Worm (Caenorhabditis elegans) whole organism, L3 larva: ENCODE data around the gene srd-43.

ENCODE experiments used
- R02D3.7 ChIP-seq: fragments of 150-350 bp; optimal IDR thresholded peaks from 2 replicates; lab custom pipeline; 2014; ENCODE audit warnings: missing biosample characterization, missing genetic modification characterization
- ZK546.5 ChIP-seq: sonication (generic microtip); optimal IDR thresholded peaks from 2 replicates; lab custom pipeline; 2017; ENCODE audit warnings: missing biosample characterization, missing genetic modification characterization
- ceh-16 ChIP-seq: sonication (generic microtip); optimal IDR thresholded peaks from 2 replicates; lab custom pipeline; 2017; ENCODE audit warnings: missing biosample characterization, missing genetic modification characterization
- ceh-82 ChIP-seq: fragments of 150-350 bp; optimal IDR thresholded peaks from 2 replicates; lab custom pipeline; 2014; ENCODE audit warnings: missing biosample characterization, missing genetic modification characterization
- ceh-9 ChIP-seq: sonication (generic microtip); optimal IDR thresholded peaks from 2 replicates; lab custom pipeline; 2018; ENCODE audit warnings: missing biosample characterization, missing genetic modification characterization
- daf-12 ChIP-seq: fragments of 150-350 bp; optimal IDR thresholded peaks from 2 replicates; lab custom pipeline; 2014; ENCODE audit warnings: missing biosample characterization, missing genetic modification reagents, missing genetic modification characterization
- egl-5 ChIP-seq: fragments of 150-350 bp; optimal IDR thresholded peaks from 2 replicates; lab custom pipeline; 2017; ENCODE audit warnings: missing biosample characterization, missing genetic modification reagents, missing genetic modification characterization, inconsistent platforms
- elt-1 ChIP-seq: fragments of 150-350 bp; optimal IDR thresholded peaks from 2 replicates; lab custom pipeline; 2014; ENCODE audit warnings: missing biosample characterization, missing genetic modification characterization
- elt-2 ChIP-seq: sonication (generic microtip); optimal IDR thresholded peaks from 2 replicates; lab custom pipeline; 2016; ENCODE audit warnings: missing genetic modification reagents, mild to moderate bottlenecking, missing genetic modification characterization, missing compliant biosample characterization
- elt-3 ChIP-seq, 3 experiments: fragments of 150-350 bp in 1 of 3; sonication (generic microtip) in 2 of 3; optimal IDR thresholded peaks; 2 replicates in 2 of 3; 4 replicates in 1 of 3; lab custom pipeline; 2014 to 2017; ENCODE audit warnings: missing biosample characterization in 3 of 3, missing genetic modification characterization in 3 of 3
- fkh-10 ChIP-seq: sonication (generic microtip); optimal IDR thresholded peaks from 2 replicates; lab custom pipeline; 2017; ENCODE audit warnings: missing biosample characterization, missing genetic modification reagents, missing genetic modification characterization
- fos-1 ChIP-seq: fragments of 150-350 bp; optimal IDR thresholded peaks from 2 replicates; lab custom pipeline; 2014; ENCODE audit warnings: missing biosample characterization, missing genetic modification characterization
- jun-1 ChIP-seq: fragments of 150-350 bp; optimal IDR thresholded peaks from 2 replicates; lab custom pipeline; 2014; ENCODE audit warnings: missing biosample characterization, missing genetic modification reagents, missing genetic modification characterization
- lin-15B ChIP-seq: fragments of 150-350 bp; optimal IDR thresholded peaks from 2 replicates; lab custom pipeline; 2014; ENCODE audit warnings: missing biosample characterization, missing genetic modification characterization
- lin-39 ChIP-seq: fragments of 150-350 bp; optimal IDR thresholded peaks from 2 replicates; lab custom pipeline; 2018; ENCODE audit warnings: missing biosample characterization, missing genetic modification reagents, missing genetic modification characterization
- lsy-12 ChIP-seq: sonication (generic microtip); optimal IDR thresholded peaks from 2 replicates; lab custom pipeline; 2016; ENCODE audit warnings: mild to moderate bottlenecking, missing genetic modification characterization, missing compliant biosample characterization
- nhr-11 ChIP-seq: fragments of 150-350 bp; optimal IDR thresholded peaks from 2 replicates; lab custom pipeline; 2014; ENCODE audit warnings: missing biosample characterization, missing genetic modification characterization
- nhr-12 ChIP-seq: fragments of 150-350 bp; optimal IDR thresholded peaks from 2 replicates; lab custom pipeline; 2014; ENCODE audit warnings: missing biosample characterization, missing genetic modification characterization
- nhr-23 ChIP-seq: fragments of 150-350 bp; optimal IDR thresholded peaks from 2 replicates; lab custom pipeline; 2014; ENCODE audit warnings: missing biosample characterization, missing genetic modification reagents, missing genetic modification characterization
- nhr-28 ChIP-seq: fragments of 150-350 bp; optimal IDR thresholded peaks from 2 replicates; lab custom pipeline; 2014; ENCODE audit warnings: missing biosample characterization, missing genetic modification characterization
- nhr-43 ChIP-seq: sonication (generic microtip); optimal IDR thresholded peaks from 2 replicates; lab custom pipeline; 2016; ENCODE audit warnings: mild to moderate bottlenecking, missing genetic modification characterization, missing compliant biosample characterization; ENCODE audit not compliant: poor library complexity, severe bottlenecking
- nhr-67 ChIP-seq: fragments of 150-350 bp; optimal IDR thresholded peaks from 2 replicates; lab custom pipeline; 2014; ENCODE audit warnings: missing biosample characterization, missing genetic modification characterization
- nhr-76 ChIP-seq: fragments of 150-350 bp; sonication (generic microtip); optimal IDR thresholded peaks from 5 replicates; lab custom pipeline; 2014; ENCODE audit warnings: missing biosample characterization, missing genetic modification characterization
- nhr-77 ChIP-seq: fragments of 150-350 bp; optimal IDR thresholded peaks from 2 replicates; lab custom pipeline; 2014; ENCODE audit warnings: missing biosample characterization, missing genetic modification characterization
- pqm-1 ChIP-seq: fragments of 150-350 bp; optimal IDR thresholded peaks from 2 replicates; lab custom pipeline; 2017; ENCODE audit warnings: missing biosample characterization, missing genetic modification characterization, inconsistent platforms
- sea-2 ChIP-seq: fragments of 150-350 bp; sonication (generic microtip); optimal IDR thresholded peaks from 4 replicates; lab custom pipeline; 2014; ENCODE audit warnings: missing biosample characterization, missing genetic modification reagents, missing genetic modification characterization
- skn-1 ChIP-seq: fragments of 150-350 bp; optimal IDR thresholded peaks from 2 replicates; lab custom pipeline; 2014; ENCODE audit warnings: missing biosample characterization, missing genetic modification characterization
- snpc-4 ChIP-seq: fragments of 150-350 bp; optimal IDR thresholded peaks from 2 replicates; lab custom pipeline; 2014; ENCODE audit warnings: missing biosample characterization, missing genetic modification characterization
- unc-62 ChIP-seq: fragments of 150-350 bp; sonication (generic microtip); optimal IDR thresholded peaks from 4 replicates; lab custom pipeline; 2014; ENCODE audit warnings: missing biosample characterization, missing genetic modification reagents, missing genetic modification characterization
- zag-1 ChIP-seq: fragments of 150-350 bp; optimal IDR thresholded peaks from 2 replicates; lab custom pipeline; 2014; ENCODE audit warnings: missing biosample characterization, missing genetic modification characterization
- ztf-11 ChIP-seq: fragments of 150-350 bp; optimal IDR thresholded peaks from 2 replicates; lab custom pipeline; 2014; ENCODE audit warnings: missing biosample characterization, missing genetic modification characterization
- ztf-4 ChIP-seq: fragments of 150-350 bp; optimal IDR thresholded peaks from 2 replicates; lab custom pipeline; 2014; ENCODE audit warnings: missing biosample characterization, missing genetic modification characterization

Gene srd-43

ce11 chrX:13284091-13284490 is 21.6 kb downstream of the srd-43 start, which contains the start of gene cyp-14A4:
Gene cyp-14A4, minus strand, starts transcription at chrX:13284197.
- TF ChIP-seq elt-3 (tag; optimal IDR thresholded peaks at IDR 0.05; lab: Kevin White, UChicago): no peak
- no peak for TF ChIP-seq ztf-4 (tag; lab: Kevin White, UChicago)
- TF ChIP-seq zag-1 (tag; lab: Kevin White, UChicago): no peak
- no peak for TF ChIP-seq ceh-16
- TF ChIP-seq lin-39 (tag; lab: Kevin White, UChicago): no peak
- TF ChIP-seq lin-15B (tag; lab: Kevin White, UChicago): no peak
- no peak for TF ChIP-seq elt-1
- TF ChIP-seq R02D3.7 (tag; lab: Kevin White, UChicago): no peak

- no peak for TF ChIP-seq egl-5
- peak; percentile 62 for TF ChIP-seq nhr-43 (tag; lab: Kevin White, UChicago)
- peak; percentile 16 for TF ChIP-seq elt-2 (tag; lab: Kevin White, UChicago)
- no peak for TF ChIP-seq pqm-1 (tag; lab: Kevin White, UChicago)
- no peak for TF ChIP-seq fkh-10 (GFP tag; lab: Kevin White, UChicago)
Measured at ce11 chrX:13283462-13283861, 22.2 kb downstream of the srd-43 start.

DNA sequence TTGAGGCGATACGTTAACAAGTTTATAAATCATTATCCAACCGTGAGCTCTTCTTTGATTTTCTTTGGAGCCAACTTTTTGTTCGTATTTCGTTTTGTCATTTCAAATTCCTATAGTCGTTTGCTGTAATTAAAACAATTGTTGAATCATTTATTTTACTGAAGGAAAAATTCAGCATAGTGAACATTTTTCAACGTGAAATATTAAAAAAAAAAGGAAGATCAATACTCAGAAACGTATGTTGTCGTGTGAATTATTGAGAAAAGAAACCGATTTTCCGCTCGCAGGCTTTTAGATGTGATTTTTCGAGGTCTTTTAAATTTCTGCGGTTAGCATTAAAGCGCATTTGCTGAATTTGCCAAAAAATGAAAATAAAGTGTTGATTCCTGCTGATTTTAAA is 26.8 kb downstream of the srd-43 start, which contains the start of gene phf-33:
Gene phf-33 (minus strand): TSS at position 101 of the 400 bp plus-strand sequence.
- no peak for TF ChIP-seq nhr-12 (tag; lab: Kevin White, UChicago)
- TF ChIP-seq ztf-11: no peak
- no peak for TF ChIP-seq sea-2
- TF ChIP-seq elt-3 (tag; optimal IDR thresholded peaks at IDR 0.05; lab: Kevin White, UChicago): no peak
- no peak for TF ChIP-seq ztf-4 (tag; lab: Kevin White, UChicago)
- TF ChIP-seq unc-62 (GFP tag; lab: Kevin White, UChicago): no peak
- no peak for TF ChIP-seq nhr-67 (tag; lab: Kevin White, UChicago)
- TF ChIP-seq elt-1: no peak
- TF ChIP-seq skn-1 (tag; lab: Kevin White, UChicago): no peak
- TF ChIP-seq ceh-82 (tag; lab: Kevin White, UChicago): no peak

DNA sequence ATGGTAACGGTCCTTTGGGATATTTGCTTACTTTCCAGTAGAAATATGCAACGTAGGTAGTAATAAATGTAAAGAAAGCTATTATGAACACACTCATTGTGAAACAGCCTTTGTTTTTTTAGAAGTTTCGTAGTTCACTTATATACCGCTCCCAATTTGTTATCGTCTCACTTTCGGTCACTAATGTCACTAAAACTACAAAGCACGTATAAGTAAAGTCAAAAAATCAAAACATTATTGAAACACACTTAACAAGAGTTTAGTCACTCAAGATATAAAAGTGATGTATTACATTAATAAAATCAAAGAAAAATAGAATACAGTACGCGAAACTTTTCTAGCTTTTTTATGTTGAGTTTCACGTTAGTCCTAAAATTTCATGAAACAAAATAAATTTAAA is 31.5 kb downstream of the srd-43 start, which contains the start of gene cyp-14A3:
Gene cyp-14A3 (minus strand): TSS at position 101 of the 400 bp plus-strand sequence.
- TF ChIP-seq elt-3 (tag; optimal IDR thresholded peaks at IDR 0.05; lab: Kevin White, UChicago) (no peak), nhr-23 (tag; lab: Kevin White, UChicago) (no peak), nhr-11 (no peak), nhr-12 (tag; lab: Kevin White, UChicago) (no peak), lin-39 (tag; lab: Kevin White, UChicago) (no peak), nhr-28 (tag; lab: Kevin White, UChicago) (no peak)
- TF ChIP-seq, all 47 proteins: peak for 0

DNA sequence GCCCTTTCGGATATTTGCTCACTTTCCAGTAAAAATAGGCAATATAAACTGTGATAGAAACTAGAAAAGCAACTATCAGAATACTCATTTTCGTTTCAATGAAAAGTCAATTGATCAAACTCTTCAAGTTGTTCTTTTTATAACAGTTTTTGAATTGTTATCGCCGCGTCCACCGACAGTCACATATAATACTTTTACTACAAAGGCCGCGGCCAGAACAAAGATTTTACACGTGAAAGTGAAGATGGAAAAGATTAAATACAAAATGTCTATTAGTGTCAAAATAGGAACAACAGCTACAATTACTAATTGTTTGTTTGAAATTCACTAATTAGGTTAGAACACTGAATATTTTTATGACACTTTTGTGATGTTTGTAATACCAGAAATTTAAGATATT is 36.1 kb downstream of the srd-43 start, which contains the start of gene cyp-14A2:
Gene cyp-14A2 (minus strand): TSS at position 101 of the 400 bp plus-strand sequence.
- TF ChIP-seq elt-2 (tag; lab: Kevin White, UChicago) (no peak), pqm-1 (tag; lab: Kevin White, UChicago) (no peak), fos-1 (tag; lab: Kevin White, UChicago) (no peak), nhr-77 (tag; lab: Kevin White, UChicago) (no peak), lsy-12 (tag; lab: Kevin White, UChicago) (no peak), daf-12 (tag; lab: Kevin White, UChicago) (no peak), ceh-9 (tag; lab: Kevin White, UChicago) (no peak), lin-39 (tag; lab: Kevin White, UChicago) (no peak), jun-1 (tag; lab: Kevin White, UChicago) (no peak), ZK546.5 (no peak), snpc-4 (tag; lab: Kevin White, UChicago) (no peak), nhr-11 (no peak), R02D3.7 (tag; lab: Kevin White, UChicago) (no peak), nhr-76 (tag; lab: Kevin White, UChicago) (no peak), fkh-10 (GFP tag; lab: Kevin White, UChicago) (no peak)

ce11 chrX:13267230-13267629 is 38.4 kb downstream of the srd-43 start, which contains the start of gene cyp-14A1:
Gene cyp-14A1, minus strand, starts transcription at chrX:13267355.
- TF ChIP-seq fkh-10 (GFP tag; lab: Kevin White, UChicago) (no peak), nhr-23 (tag; lab: Kevin White, UChicago) (peak; percentile 26), snpc-4 (tag; lab: Kevin White, UChicago) (no peak)
